Worm (Caenorhabditis elegans): ENCODE measurements around the gene H37A05.4.

H37A05.4 gene

DNA sequence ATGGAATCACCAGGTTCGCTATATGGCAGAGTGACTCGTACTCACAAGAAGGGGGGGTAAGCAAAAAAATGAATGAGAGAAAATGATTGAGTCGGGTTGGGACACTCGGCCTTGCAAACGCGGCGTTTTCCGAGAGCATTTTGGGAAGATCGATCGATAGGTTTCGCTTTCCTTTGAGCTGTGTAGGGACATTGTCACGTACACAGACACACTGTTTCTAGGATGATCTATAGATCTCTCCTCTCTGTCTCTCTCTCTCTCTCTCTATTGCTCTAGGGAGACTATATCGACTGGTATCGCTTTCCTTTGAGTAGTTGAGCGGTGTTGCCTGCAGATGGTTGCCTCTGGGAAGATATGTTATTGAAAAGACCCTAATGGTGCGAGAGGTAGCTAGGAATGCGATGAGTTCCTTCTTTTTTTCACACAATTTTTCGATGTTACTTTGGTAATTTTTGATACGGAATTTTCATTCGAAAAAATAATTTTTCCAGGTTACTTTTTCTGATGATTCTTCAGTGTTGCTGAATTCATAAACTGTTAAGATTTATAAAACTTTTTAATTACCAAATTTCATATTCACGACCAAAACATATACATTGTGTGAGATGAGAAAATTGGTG lies at the start of gene H37A05.4:
Gene H37A05.4 (minus strand): TSS at position 51 of the 620 bp plus-strand sequence.
- TF ChIP-seq Y56A3A.18 (GFP tag; IDR thresholded peaks at IDR 0.05): no peak; the same call in none of the 2 replicates
- peak; percentile 72 for TF ChIP-seq atf-7 (tag; optimal IDR thresholded peaks at IDR 0.05)
- TF ChIP-seq ztf-26 (tag; optimal IDR thresholded peaks at IDR 0.05): peak; percentile 68
- TF ChIP-seq tbp1 (GFP tag; optimal IDR thresholded peaks at IDR 0.05): peak; percentile 39
- TF ChIP-seq ets-4 (GFP tag; optimal IDR thresholded peaks at IDR 0.05): no peak
- no peak for TF ChIP-seq B0261.1 (tag; optimal IDR thresholded peaks at IDR 0.05)
- TF ChIP-seq mxl-1 (tag; optimal IDR thresholded peaks at IDR 0.05): no peak
- TF ChIP-seq lin-54 (GFP tag; optimal IDR thresholded peaks at IDR 0.05): peak; percentile 8
- no peak for TF ChIP-seq rec-8 (tag; optimal IDR thresholded peaks at IDR 0.05)
- peak; percentile 52 for TF ChIP-seq hmg-1.2 (GFP tag; IDR thresholded peaks at IDR 0.05)
- peak; percentile 94; the same call in 1 of the 2 replicates for TF ChIP-seq aptf-3 (GFP tag; IDR thresholded peaks at IDR 0.05)
- TF ChIP-seq attf-5 (GFP tag; optimal IDR thresholded peaks at IDR 0.05): peak; percentile 31
- peak; percentile 90 for TF ChIP-seq nfyb-1 (GFP tag; IDR thresholded peaks at IDR 0.05)
- TF ChIP-seq ceh-40 (GFP tag; IDR thresholded peaks at IDR 0.05): no peak; the same call in 1 of the 2 replicates
- TF ChIP-seq athp-1 (tag; optimal IDR thresholded peaks at IDR 0.05): peak; percentile 89
- peak; percentile 20 for TF ChIP-seq madf-10 (tag; optimal IDR thresholded peaks at IDR 0.05)
- TF ChIP-seq somi-1 (GFP tag; optimal IDR thresholded peaks at IDR 0.05): no peak
- TF ChIP-seq cebp-2 (GFP tag; IDR thresholded peaks at IDR 0.05): no peak
- TF ChIP-seq lin-26 (GFP tag; IDR thresholded peaks at IDR 0.05): peak; percentile 54
- TF ChIP-seq dox-1 (GFP tag; IDR thresholded peaks at IDR 0.05): peak; percentile 63
- TF ChIP-seq attf-3 (GFP tag; conservative IDR thresholded peaks at IDR 0.05): no peak
- no peak for TF ChIP-seq sptf-2 (GFP tag; optimal IDR thresholded peaks at IDR 0.05)
- 0 out of 2 replicates have a peak, but pooled peaks have one; percentile 14 for TF ChIP-seq Y79H2A.3 (GFP tag; conservative IDR thresholded peaks at IDR 0.05)
- no peak for TF ChIP-seq hlh-12 (tag; optimal IDR thresholded peaks at IDR 0.05)
- peak; percentile 11 for TF ChIP-seq T26A5.8 (tag; optimal IDR thresholded peaks at IDR 0.05)
- TF ChIP-seq pbrm-1 (GFP tag; IDR thresholded peaks at IDR 0.05): no peak; the same call in 1 of the 2 replicates
- no peak for TF ChIP-seq lsy-27 (tag; optimal IDR thresholded peaks at IDR 0.05; ENCODE audit: borderline replicate concordance, insufficient read depth)
- TF ChIP-seq dpl-1 (GFP tag; optimal IDR thresholded peaks at IDR 0.05): no peak
- no peak for TF ChIP-seq snpc-1.3 (tag; optimal IDR thresholded peaks at IDR 0.05; ENCODE audit: insufficient read depth)
- TF ChIP-seq ceh-27 (GFP tag; optimal IDR thresholded peaks at IDR 0.05): no peak
- no peak for TF ChIP-seq F49E8.2 (tag; optimal IDR thresholded peaks at IDR 0.05; ENCODE audit: insufficient read depth)
- TF ChIP-seq snpc-3.4 (tag; optimal IDR thresholded peaks at IDR 0.05): no peak
- no peak for TF ChIP-seq snpc-1.1 (tag; optimal IDR thresholded peaks at IDR 0.05; ENCODE audit: insufficient read depth)
- no peak for TF ChIP-seq sdz-38 (tag; optimal IDR thresholded peaks at IDR 0.05)
- TF ChIP-seq ceh-91 (GFP tag; IDR thresholded peaks at IDR 0.05): no peak
- peak; percentile 10 for TF ChIP-seq ztf-22 (GFP tag; optimal IDR thresholded peaks at IDR 0.05)
- no peak for TF ChIP-seq T07F8.4 (tag; optimal IDR thresholded peaks at IDR 0.05)
- no peak for TF ChIP-seq unc-62 (GFP tag; optimal IDR thresholded peaks at IDR 0.05)
- TF ChIP-seq mcd-1 (GFP tag; IDR thresholded peaks at IDR 0.05): peak; percentile 53
- no peak for TF ChIP-seq ceh-58 (GFP tag; IDR thresholded peaks at IDR 0.05)
- peak; percentile 57 for TF ChIP-seq C06A6.2 (GFP tag; conservative IDR thresholded peaks at IDR 0.05)
- TF ChIP-seq madf-6 (GFP tag; IDR thresholded peaks at IDR 0.05): peak; percentile 50; the same call in 1 of the 2 replicates
- no peak for TF ChIP-seq nhr-179 (tag; optimal IDR thresholded peaks at IDR 0.05)
- TF ChIP-seq cebp-1 (GFP tag; IDR thresholded peaks at IDR 0.05): no peak
- peak; percentile 81 for TF ChIP-seq cebp-1 (tag; optimal IDR thresholded peaks at IDR 0.05)
- no peak for TF ChIP-seq rcor-1 (GFP tag; IDR thresholded peaks at IDR 0.05)
- peak; percentile 58 for TF ChIP-seq him-1 (tag; optimal IDR thresholded peaks at IDR 0.05)
- no peak for TF ChIP-seq madf-8 (GFP tag; conservative IDR thresholded peaks at IDR 0.05)
